Fruit fly (Drosophila melanogaster) Kc167 (cell line): Measurements from ENCODE around the gene CG7789.

ENCODE experiments used
- Myc ChIP-seq: fragments of >200 bp; optimal IDR thresholded peaks from 2 replicates; lab custom pipeline; 2017; ENCODE audit warnings: missing external identifiers
- Sin3A ChIP-seq: fragments of >200 bp; optimal IDR thresholded peaks from 2 replicates; lab custom pipeline; 2018; ENCODE audit warnings: missing external identifiers
- h ChIP-seq: fragments of >200 bp; optimal IDR thresholded peaks from 3 replicates; lab custom pipeline; 2018; ENCODE audit warnings: missing external identifiers
- psq ChIP-seq: fragments of >200 bp; optimal IDR thresholded peaks from 2 replicates; lab custom pipeline; 2017; ENCODE audit warnings: missing external identifiers
- ttk ChIP-seq: sonication (Bioruptor generic); optimal IDR thresholded peaks from 2 replicates; lab custom pipeline; 2017; ENCODE audit warnings: missing external identifiers

DNA sequence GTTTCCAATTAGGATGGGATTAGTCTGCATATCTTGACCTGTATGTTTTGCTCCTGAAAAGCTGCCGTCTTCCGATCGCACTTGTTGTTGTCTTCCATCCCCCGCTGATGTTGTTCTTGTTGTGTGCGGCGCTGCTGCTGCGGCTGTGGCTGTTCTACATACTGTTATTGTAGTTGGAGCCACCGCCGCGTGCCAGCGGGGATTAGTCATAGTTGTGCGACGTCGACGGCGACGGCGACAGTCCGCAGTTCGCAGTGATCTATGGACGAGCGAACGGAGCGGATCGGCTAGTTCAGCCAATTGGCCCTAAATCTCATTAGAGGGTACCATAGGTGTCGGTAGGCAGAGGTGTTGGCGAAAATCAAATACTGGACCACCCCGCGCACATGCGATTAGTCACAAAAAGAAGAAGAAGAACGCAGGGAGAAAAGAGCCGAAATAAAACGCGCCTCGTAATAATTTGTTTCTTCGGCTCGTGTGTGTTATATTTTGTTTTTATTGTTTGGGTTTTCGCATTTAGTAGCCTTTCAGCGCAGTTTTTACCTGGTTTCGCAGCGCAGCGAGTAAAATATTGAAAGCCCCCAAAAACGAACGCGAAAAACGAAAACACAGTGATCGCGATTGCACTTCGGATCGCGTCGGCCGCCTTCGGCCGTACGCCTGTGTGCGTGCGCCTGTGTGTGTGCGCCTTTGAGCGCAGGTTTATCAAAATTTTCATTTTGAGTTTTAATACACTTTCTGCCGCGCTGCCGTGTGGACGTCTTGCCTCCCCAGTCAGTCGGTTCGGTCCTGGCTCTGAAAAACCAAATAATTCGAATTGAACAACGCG is 37.5 kb upstream of the CG7789 start, which contains the start of gene kay:
- no peak for TF ChIP-seq Sin3A (lab: Kevin White, UChicago)
- no peak for TF ChIP-seq h (lab: Kevin White, UChicago)
- no peak for TF ChIP-seq psq (lab: Kevin White, UChicago)
- no peak for TF ChIP-seq ttk (lab: Kevin White, UChicago)
- no peak for TF ChIP-seq Myc (lab: Kevin White, UChicago)
